Worm (Caenorhabditis elegans) whole organism, L2 larva: ENCODE data around the gene F08F8.10.
A peak's percentile ranks its signal among the peaks of the same experiment; 100 is the strongest.

Experiments used
- C34F6.9 ChIP-seq: fragments of 150-350 bp; optimal IDR thresholded peaks from 2 replicates; lab custom pipeline; 2014; ENCODE audit warnings: missing biosample characterization, missing genetic modification characterization
- F13H6.1 ChIP-seq: sonication (generic microtip); optimal IDR thresholded peaks from 2 replicates; lab custom pipeline; 2016; ENCODE audit warnings: missing genetic modification characterization, missing compliant biosample characterization
- R02D3.7 ChIP-seq: fragments of 150-350 bp; optimal IDR thresholded peaks from 2 replicates; lab custom pipeline; 2014; ENCODE audit warnings: missing biosample characterization, missing genetic modification characterization
- Y55F3AM.14 ChIP-seq: fragments of 200-800 bp; sonication (Bioruptor generic); optimal IDR thresholded peaks from 2 replicates; lab custom pipeline; 2018; ENCODE audit warnings: mild to moderate bottlenecking, missing genetic modification characterization, missing compliant biosample characterization
- ZK546.5 ChIP-seq: sonication (generic microtip); optimal IDR thresholded peaks from 2 replicates; lab custom pipeline; 2017; ENCODE audit warnings: missing biosample characterization, missing genetic modification characterization
- alr-1 ChIP-seq: fragments of 150-350 bp; optimal IDR thresholded peaks from 2 replicates; lab custom pipeline; 2014; ENCODE audit warnings: missing biosample characterization, missing genetic modification characterization
- aly-2 ChIP-seq: fragments of 150-350 bp; optimal IDR thresholded peaks from 2 replicates; lab custom pipeline; 2014; ENCODE audit warnings: missing biosample characterization, missing genetic modification characterization
- ama-1 ChIP-seq: fragments of 150-350 bp; optimal IDR thresholded peaks from 2 replicates; lab custom pipeline; 2018; ENCODE audit warnings: inconsistent platforms
- blmp-1 ChIP-seq: sonication (generic microtip); optimal IDR thresholded peaks from 2 replicates; lab custom pipeline; 2017; ENCODE audit warnings: missing genetic modification characterization, mild to moderate bottlenecking, missing compliant biosample characterization, antibody characterized with exemption, moderate library complexity; ENCODE audit not compliant: insufficient read depth
- ceh-16 ChIP-seq: fragments of 150-350 bp; optimal IDR thresholded peaks from 2 replicates; lab custom pipeline; 2014; ENCODE audit warnings: missing biosample characterization, missing genetic modification characterization
- ceh-82 ChIP-seq: fragments of 150-350 bp; optimal IDR thresholded peaks from 2 replicates; lab custom pipeline; 2014; ENCODE audit warnings: missing biosample characterization, missing genetic modification characterization
- crh-2 ChIP-seq: sonication (generic microtip); optimal IDR thresholded peaks from 2 replicates; lab custom pipeline; 2017; ENCODE audit warnings: missing biosample characterization, missing genetic modification characterization
- dmd-4 ChIP-seq: sonication (generic microtip); optimal IDR thresholded peaks from 2 replicates; lab custom pipeline; 2017; ENCODE audit warnings: missing biosample characterization, missing genetic modification characterization
- egl-27 ChIP-seq: sonication (generic microtip); optimal IDR thresholded peaks from 3 replicates; lab custom pipeline; 2017; ENCODE audit warnings: missing biosample characterization, missing genetic modification reagents, missing genetic modification characterization
- elt-1 ChIP-seq: fragments of 150-350 bp; optimal IDR thresholded peaks from 2 replicates; lab custom pipeline; 2014; ENCODE audit warnings: missing biosample characterization, missing genetic modification characterization
- elt-3 ChIP-seq: sonication (generic microtip); optimal IDR thresholded peaks from 2 replicates; lab custom pipeline; 2017; ENCODE audit warnings: missing biosample characterization, missing genetic modification characterization
- fos-1 ChIP-seq: fragments of 150-350 bp; optimal IDR thresholded peaks from 2 replicates; lab custom pipeline; 2014; ENCODE audit warnings: missing biosample characterization, missing genetic modification characterization
- gmeb-1 ChIP-seq: fragments of 150-350 bp; optimal IDR thresholded peaks from 2 replicates; lab custom pipeline; 2014; ENCODE audit warnings: missing biosample characterization, missing genetic modification characterization
- lin-11 ChIP-seq: fragments of 150-350 bp; sonication (generic microtip); optimal IDR thresholded peaks from 2 replicates; lab custom pipeline; 2014; ENCODE audit warnings: missing biosample characterization, missing genetic modification characterization, inconsistent platforms, mixed read lengths
- lin-13 ChIP-seq: fragments of 150-350 bp; optimal IDR thresholded peaks from 2 replicates; lab custom pipeline; 2014; ENCODE audit warnings: missing biosample characterization, missing genetic modification reagents, missing genetic modification characterization
- lin-39 ChIP-seq: fragments of 150-350 bp; optimal IDR thresholded peaks from 2 replicates; lab custom pipeline; 2014; ENCODE audit warnings: missing biosample characterization, missing genetic modification reagents, missing genetic modification characterization
- lsy-2 ChIP-seq, 2 experiments: fragments of 150-350 bp in 1 of 2; sonication (generic microtip) in 1 of 2; optimal IDR thresholded peaks; 2 replicates each; lab custom pipeline; 2014 to 2017; ENCODE audit warnings: missing biosample characterization in 2 of 2, missing genetic modification characterization in 2 of 2
- mab-5 ChIP-seq: fragments of 150-350 bp; optimal IDR thresholded peaks from 2 replicates; lab custom pipeline; 2014; ENCODE audit warnings: missing biosample characterization, missing genetic modification characterization
- mbf-1 ChIP-seq: sonication (generic microtip); optimal IDR thresholded peaks from 2 replicates; lab custom pipeline; 2017; ENCODE audit warnings: missing biosample characterization, missing genetic modification characterization
- mdl-1 ChIP-seq, 2 experiments: fragments of 150-350 bp in 1 of 2; sonication (generic microtip) in 1 of 2; optimal IDR thresholded peaks; 2 replicates each; lab custom pipeline; 2017; ENCODE audit warnings: missing biosample characterization in 2 of 2, missing genetic modification characterization in 2 of 2
- nhr-10 ChIP-seq: sonication (generic microtip); optimal IDR thresholded peaks from 2 replicates; lab custom pipeline; 2017; ENCODE audit warnings: missing biosample characterization, missing genetic modification characterization
- nhr-11 ChIP-seq: fragments of 150-350 bp; optimal IDR thresholded peaks from 2 replicates; lab custom pipeline; 2014; ENCODE audit warnings: missing biosample characterization, missing genetic modification characterization
- nhr-12 ChIP-seq: fragments of 150-350 bp; optimal IDR thresholded peaks from 2 replicates; lab custom pipeline; 2014; ENCODE audit warnings: missing biosample characterization, missing genetic modification characterization
- nhr-129 ChIP-seq: fragments of 150-350 bp; optimal IDR thresholded peaks from 2 replicates; lab custom pipeline; 2014; ENCODE audit warnings: missing biosample characterization, missing genetic modification characterization
- nhr-21 ChIP-seq: fragments of 150-350 bp; optimal IDR thresholded peaks from 2 replicates; lab custom pipeline; 2014; ENCODE audit warnings: missing biosample characterization, missing genetic modification characterization
- nhr-23 ChIP-seq: fragments of 150-350 bp; optimal IDR thresholded peaks from 2 replicates; lab custom pipeline; 2014; ENCODE audit warnings: missing biosample characterization, missing genetic modification reagents, missing genetic modification characterization
- nhr-237 ChIP-seq: fragments of 150-350 bp; optimal IDR thresholded peaks from 2 replicates; lab custom pipeline; 2014; ENCODE audit warnings: missing biosample characterization, missing genetic modification characterization
- nhr-25 ChIP-seq: fragments of 150-350 bp; sonication (generic microtip); optimal IDR thresholded peaks from 3 replicates; lab custom pipeline; 2014; ENCODE audit warnings: missing biosample characterization, missing genetic modification characterization
- nhr-6 ChIP-seq: fragments of 150-350 bp; optimal IDR thresholded peaks from 2 replicates; lab custom pipeline; 2014; ENCODE audit warnings: missing biosample characterization, missing genetic modification characterization
- nhr-77 ChIP-seq: fragments of 150-350 bp; optimal IDR thresholded peaks from 2 replicates; lab custom pipeline; 2014; ENCODE audit warnings: missing biosample characterization, missing genetic modification characterization
- peb-1 ChIP-seq: fragments of 150-350 bp; optimal IDR thresholded peaks from 2 replicates; lab custom pipeline; 2014; ENCODE audit warnings: missing biosample characterization, missing genetic modification characterization
- sem-4 ChIP-seq: fragments of 150-350 bp; optimal IDR thresholded peaks from 2 replicates; lab custom pipeline; 2014; ENCODE audit warnings: missing biosample characterization, missing genetic modification reagents, missing genetic modification characterization
- skn-1 ChIP-seq: sonication (generic microtip); optimal IDR thresholded peaks from 2 replicates; lab custom pipeline; 2017; ENCODE audit warnings: missing biosample characterization, missing genetic modification characterization
- sma-3 ChIP-seq: sonication (generic microtip); optimal IDR thresholded peaks from 2 replicates; lab custom pipeline; 2016; ENCODE audit warnings: missing genetic modification reagents, missing genetic modification characterization, missing compliant biosample characterization
- sma-9 ChIP-seq, 2 experiments: fragments of 150-350 bp in 1 of 2; sonication (generic microtip) in 1 of 2; optimal IDR thresholded peaks; 2 replicates each; lab custom pipeline; 2014 to 2016; ENCODE audit warnings: missing genetic modification characterization in 2 of 2, mild to moderate bottlenecking in 1 of 2, missing biosample characterization in 1 of 2, missing compliant biosample characterization in 1 of 2, missing genetic modification reagents in 1 of 2, moderate library complexity in 1 of 2
- snpc-4 ChIP-seq: fragments of 150-350 bp; optimal IDR thresholded peaks from 2 replicates; lab custom pipeline; 2014; ENCODE audit warnings: missing biosample characterization, missing genetic modification characterization
- unc-39 ChIP-seq: fragments of 150-350 bp; optimal IDR thresholded peaks from 2 replicates; lab custom pipeline; 2014; ENCODE audit warnings: missing biosample characterization, missing genetic modification characterization
- unc-55 ChIP-seq: fragments of 150-350 bp; sonication (generic microtip); optimal IDR thresholded peaks from 3 replicates; lab custom pipeline; 2014; ENCODE audit warnings: missing biosample characterization, missing genetic modification reagents, missing genetic modification characterization
- unc-62 ChIP-seq: fragments of 150-350 bp; optimal IDR thresholded peaks from 2 replicates; lab custom pipeline; 2014; ENCODE audit warnings: missing biosample characterization, missing genetic modification reagents, missing genetic modification characterization
- zag-1 ChIP-seq: fragments of 150-350 bp; optimal IDR thresholded peaks from 2 replicates; lab custom pipeline; 2014; ENCODE audit warnings: missing biosample characterization, missing genetic modification characterization
- ztf-1 ChIP-seq: fragments of 200-800 bp; sonication (Bioruptor generic); conservative IDR thresholded peaks from 2 replicates; pipeline ENCODE4 v1.3.6; 2022; ENCODE audit warnings: missing genetic modification characterization, missing compliant biosample characterization
- ztf-11 ChIP-seq: sonication (generic microtip); optimal IDR thresholded peaks from 2 replicates; lab custom pipeline; 2017; ENCODE audit warnings: missing biosample characterization, missing genetic modification characterization
- ztf-4 ChIP-seq: fragments of 150-350 bp; optimal IDR thresholded peaks from 2 replicates; lab custom pipeline; 2014; ENCODE audit warnings: missing biosample characterization, missing genetic modification characterization

Gene F08F8.10

DNA sequence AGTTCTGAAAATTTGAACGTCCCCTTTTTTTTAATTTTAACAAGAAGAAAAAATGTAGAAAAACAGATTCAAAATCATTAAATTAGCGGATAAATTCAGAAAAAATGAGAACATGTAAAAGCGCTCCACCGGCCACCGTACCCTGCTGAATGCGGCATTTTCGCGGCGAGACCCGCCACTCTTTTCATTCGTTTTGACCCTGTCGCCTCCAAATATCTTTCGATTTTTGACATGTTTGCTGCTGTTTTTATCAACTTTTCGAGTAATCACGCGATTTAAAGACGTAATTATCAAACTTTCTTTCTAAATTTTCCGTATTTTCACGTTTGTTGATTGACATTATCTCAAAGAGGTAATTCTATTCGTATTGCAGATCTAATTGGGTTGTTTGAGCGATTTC lies 21.0 kb downstream of the F08F8.10 start, which contains the start of gene gsp-2:
Gene gsp-2, plus strand, starts transcription at position 374 of the 400 bp plus-strand sequence.
- TF ChIP-seq zag-1 (tag; lab: Kevin White, UChicago), result no peak
- TF ChIP-seq ztf-1 (GFP tag; lab: Robert Waterston, UW), result no peak
- no peak for TF ChIP-seq alr-1 (tag; lab: Kevin White, UChicago)
- no peak for TF ChIP-seq nhr-12 (tag; lab: Kevin White, UChicago)
- TF ChIP-seq nhr-11 (tag; lab: Kevin White, UChicago), result no peak
- TF ChIP-seq aly-2 (tag; lab: Kevin White, UChicago), result no peak
- no peak for TF ChIP-seq dmd-4 (tag; lab: Kevin White, UChicago)
- no peak for TF ChIP-seq nhr-77 (tag; lab: Kevin White, UChicago)
- TF ChIP-seq lin-13 (GFP tag; lab: Kevin White, UChicago), result peak; percentile 75
- no peak for TF ChIP-seq unc-39
- peak; percentile 33 for TF ChIP-seq sma-9 (GFP tag; optimal IDR thresholded peaks at IDR 0.05; lab: Kevin White, UChicago)
- no peak for TF ChIP-seq sma-9 (tag; optimal IDR thresholded peaks at IDR 0.05; lab: Kevin White, UChicago)
- no peak for TF ChIP-seq elt-1 (tag; lab: Kevin White, UChicago)
- TF ChIP-seq nhr-6 (tag; lab: Kevin White, UChicago), result no peak
- TF ChIP-seq unc-62 (GFP tag; lab: Kevin White, UChicago), result no peak
- TF ChIP-seq ceh-16 (tag; lab: Kevin White, UChicago), result peak; percentile 42
- TF ChIP-seq nhr-129 (tag; lab: Kevin White, UChicago), result peak; percentile 77
- TF ChIP-seq lsy-2 (tag; optimal IDR thresholded peaks at IDR 0.05; lab: Kevin White, UChicago), result peak; percentile 86 to 97
- TF ChIP-seq crh-2 (tag; lab: Kevin White, UChicago), result peak; percentile 77
- peak; percentile 29 for TF ChIP-seq nhr-25 (tag; lab: Kevin White, UChicago)
- peak; percentile 86 for TF ChIP-seq ZK546.5
- peak; percentile 87 for TF ChIP-seq unc-55
- TF ChIP-seq ztf-11 (tag; lab: Kevin White, UChicago), result no peak
- no peak for TF ChIP-seq nhr-10 (tag; lab: Kevin White, UChicago)
- TF ChIP-seq peb-1 (tag; lab: Kevin White, UChicago), result no peak
- TF ChIP-seq fos-1, result peak; percentile 46
- TF ChIP-seq F13H6.1, result peak; percentile 23
- peak; percentile 22 for TF ChIP-seq blmp-1 (tag; lab: Kevin White, UChicago)
- no peak for TF ChIP-seq mdl-1 (tag; optimal IDR thresholded peaks at IDR 0.05; lab: Kevin White, UChicago)
- no peak for TF ChIP-seq ztf-4 (tag; lab: Kevin White, UChicago)
- no peak for TF ChIP-seq mab-5 (tag; lab: Kevin White, UChicago)
- TF ChIP-seq lin-11 (tag; lab: Kevin White, UChicago), result peak; percentile 87
- no peak for TF ChIP-seq lin-39
- TF ChIP-seq nhr-21 (tag; lab: Kevin White, UChicago), result peak; percentile 27
- TF ChIP-seq gmeb-1 (tag; lab: Kevin White, UChicago), result peak; percentile 71
- peak; percentile 58 for TF ChIP-seq ama-1
- TF ChIP-seq egl-27, result no peak
- no peak for TF ChIP-seq mbf-1 (tag; lab: Kevin White, UChicago)
- TF ChIP-seq R02D3.7 (tag; lab: Kevin White, UChicago), result no peak
- TF ChIP-seq nhr-237 (tag; lab: Kevin White, UChicago), result no peak
- no peak for TF ChIP-seq elt-3 (tag; lab: Kevin White, UChicago)
- no peak for TF ChIP-seq ceh-82 (tag; lab: Kevin White, UChicago)
- TF ChIP-seq C34F6.9, result peak; percentile 81
- no peak for TF ChIP-seq nhr-23 (tag; lab: Kevin White, UChicago)
- TF ChIP-seq sem-4 (tag; lab: Kevin White, UChicago), result peak; percentile 51
- no peak for TF ChIP-seq skn-1 (tag; lab: Kevin White, UChicago)
- peak; percentile 59 for TF ChIP-seq sma-3
- peak; percentile 54 for TF ChIP-seq snpc-4 (tag; lab: Kevin White, UChicago)
- TF ChIP-seq Y55F3AM.14 (GFP tag; lab: Kevin White, UChicago), result peak; percentile 43
